Fruit fly (Drosophila melanogaster) whole organism, prepupa: Measurements from ENCODE around the gene Grp170.
A peak's percentile ranks its signal among the peaks of the same experiment; 100 is the strongest.

Experiments
- CG10669 ChIP-seq: fragments of 200-800 bp; sonication (Bioruptor generic); optimal IDR thresholded peaks from 3 replicates; lab custom pipeline; 2018; ENCODE audit warnings: missing biosample characterization, mild to moderate bottlenecking, missing genetic modification characterization, moderate library complexity
- CG11294 ChIP-seq: fragments of 200-800 bp; sonication (Bioruptor generic); IDR thresholded peaks from 2 replicates; pipeline ENCODE4 v1.3.6; 2022; ENCODE audit warnings: missing biosample characterization, missing genetic modification characterization
- CG11762 ChIP-seq: fragments of 200-800 bp; sonication (Bioruptor generic); optimal IDR thresholded peaks from 3 replicates; lab custom pipeline; 2016; ENCODE audit warnings: missing biosample characterization, missing genetic modification characterization; ENCODE audit not compliant: insufficient read depth
- CG11902 ChIP-seq: fragments of 200-800 bp; sonication (Bioruptor generic); optimal IDR thresholded peaks from 3 replicates; lab custom pipeline; 2016; ENCODE audit warnings: missing biosample characterization, missing genetic modification characterization
- CG1621 ChIP-seq: fragments of 200-800 bp; sonication (Bioruptor generic); optimal IDR thresholded peaks from 3 replicates; lab custom pipeline; 2018; ENCODE audit warnings: missing biosample characterization, mild to moderate bottlenecking, missing genetic modification characterization
- CG3032 ChIP-seq: fragments of 200-800 bp; optimal IDR thresholded peaks from 2 replicates; lab custom pipeline; 2019; ENCODE audit warnings: missing biosample characterization, mild to moderate bottlenecking, missing genetic modification characterization, moderate library complexity
- CG34406 ChIP-seq: fragments of 200-800 bp; sonication (Bioruptor generic); optimal IDR thresholded peaks from 3 replicates; lab custom pipeline; 2016; ENCODE audit warnings: missing biosample characterization, missing genetic modification characterization
- CG3919 ChIP-seq: fragments of 200-800 bp; sonication (Bioruptor generic); optimal IDR thresholded peaks from 3 replicates; lab custom pipeline; 2016; ENCODE audit warnings: missing biosample characterization, missing genetic modification characterization
- CG4318 ChIP-seq: fragments of 200-800 bp; sonication (Bioruptor generic); optimal IDR thresholded peaks from 3 replicates; lab custom pipeline; 2017; ENCODE audit warnings: missing biosample characterization, mild to moderate bottlenecking, missing genetic modification characterization
- CG6163 ChIP-seq: fragments of 200-800 bp; sonication (Bioruptor generic); IDR thresholded peaks from 3 replicates; pipeline ENCODE4 v1.3.6; 2022; ENCODE audit warnings: missing biosample characterization, missing genetic modification characterization
- CG6276 ChIP-seq: fragments of 200-800 bp; sonication (Bioruptor generic); optimal IDR thresholded peaks from 2 replicates; lab custom pipeline; 2017; ENCODE audit warnings: missing biosample characterization, mild to moderate bottlenecking, missing genetic modification characterization
- CG6792 ChIP-seq: fragments of 200-800 bp; sonication (Bioruptor generic); optimal IDR thresholded peaks from 3 replicates; lab custom pipeline; 2016; ENCODE audit warnings: missing biosample characterization, missing genetic modification characterization
- CG6854 ChIP-seq: fragments of 200-800 bp; sonication (Bioruptor generic); optimal IDR thresholded peaks from 2 replicates; lab custom pipeline; 2017; ENCODE audit warnings: missing biosample characterization, mild to moderate bottlenecking, missing genetic modification characterization
- CG7368 ChIP-seq: fragments of 200-800 bp; sonication (Bioruptor generic); optimal IDR thresholded peaks from 3 replicates; lab custom pipeline; 2016; ENCODE audit warnings: missing biosample characterization, missing genetic modification characterization
- CG8119 ChIP-seq: fragments of 200-800 bp; sonication (Bioruptor generic); IDR thresholded peaks from 3 replicates; pipeline ENCODE4 v1.3.6; 2022; ENCODE audit warnings: missing biosample characterization, missing genetic modification characterization
- CG8632 ChIP-seq: fragments of 200-800 bp; sonication (Bioruptor generic); optimal IDR thresholded peaks from 3 replicates; lab custom pipeline; 2016; ENCODE audit warnings: missing biosample characterization, missing genetic modification characterization
- CG9139 ChIP-seq: fragments of 200-800 bp; sonication (Bioruptor generic); optimal IDR thresholded peaks from 3 replicates; lab custom pipeline; 2017; ENCODE audit warnings: missing biosample characterization, mild to moderate bottlenecking, missing genetic modification characterization
- Eip93F ChIP-seq: fragments of 200-800 bp; sonication (Bioruptor generic); optimal IDR thresholded peaks from 2 replicates; lab custom pipeline; 2016; ENCODE audit warnings: missing biosample characterization, mild to moderate bottlenecking, missing genetic modification characterization
- Ets21C ChIP-seq: fragments of 200-800 bp; sonication (Bioruptor generic); optimal IDR thresholded peaks from 3 replicates; lab custom pipeline; 2016; ENCODE audit warnings: missing biosample characterization, missing genetic modification characterization
- Ets96B ChIP-seq: fragments of 200-800 bp; optimal IDR thresholded peaks from 2 replicates; lab custom pipeline; 2019; ENCODE audit warnings: missing biosample characterization, mild to moderate bottlenecking, missing genetic modification characterization, moderate library complexity
- Gug ChIP-seq: fragments of 200-800 bp; sonication (Bioruptor generic); IDR thresholded peaks from 2 replicates; pipeline ENCODE4 v1.3.6; 2022; ENCODE audit warnings: missing biosample characterization, missing genetic modification characterization
- Hr38 ChIP-seq: sonication (Bioruptor generic); optimal IDR thresholded peaks from 2 replicates; lab custom pipeline; 2016; ENCODE audit warnings: missing biosample characterization, missing genetic modification characterization
- Hr4 ChIP-seq: fragments of 200-800 bp; sonication (Bioruptor generic); optimal IDR thresholded peaks from 3 replicates; lab custom pipeline; 2016; ENCODE audit warnings: missing biosample characterization, missing genetic modification characterization
- Met ChIP-seq: fragments of 200-800 bp; sonication (Bioruptor generic); optimal IDR thresholded peaks from 3 replicates; lab custom pipeline; 2016; ENCODE audit warnings: missing biosample characterization, missing genetic modification characterization
- Sox102F ChIP-seq: fragments of 200-800 bp; sonication (Bioruptor generic); optimal IDR thresholded peaks from 2 replicates; lab custom pipeline; 2016; ENCODE audit warnings: missing biosample characterization, mild to moderate bottlenecking, missing genetic modification characterization
- Sox15 ChIP-seq: fragments of 200-800 bp; sonication (Bioruptor generic); optimal IDR thresholded peaks from 3 replicates; lab custom pipeline; 2016; ENCODE audit warnings: missing biosample characterization, missing genetic modification characterization
- cyc ChIP-seq: fragments of 200-800 bp; sonication (Bioruptor generic); optimal IDR thresholded peaks from 3 replicates; lab custom pipeline; 2016; ENCODE audit warnings: missing biosample characterization, missing genetic modification characterization
- dsx ChIP-seq: fragments of 200-800 bp; optimal IDR thresholded peaks from 3 replicates; lab custom pipeline; 2019; ENCODE audit warnings: missing biosample characterization, mild to moderate bottlenecking, missing genetic modification characterization, moderate library complexity; ENCODE audit not compliant: poor library complexity, severe bottlenecking
- eg ChIP-seq: fragments of 200-800 bp; sonication (Bioruptor generic); IDR thresholded peaks from 3 replicates; pipeline ENCODE4 v1.3.6; 2022; ENCODE audit warnings: missing biosample characterization, missing genetic modification characterization
- fd85E ChIP-seq: fragments of 200-800 bp; sonication (Bioruptor generic); optimal IDR thresholded peaks from 3 replicates; lab custom pipeline; 2016; ENCODE audit warnings: missing biosample characterization, missing genetic modification characterization
- lz ChIP-seq: fragments of 200-800 bp; sonication (Bioruptor generic); optimal IDR thresholded peaks from 3 replicates; lab custom pipeline; 2016; ENCODE audit warnings: missing biosample characterization, missing genetic modification characterization
- net ChIP-seq: fragments of 200-800 bp; sonication (Bioruptor generic); optimal IDR thresholded peaks from 3 replicates; lab custom pipeline; 2016; ENCODE audit warnings: missing biosample characterization, missing genetic modification characterization
- pdm3 ChIP-seq: fragments of 200-800 bp; sonication (Bioruptor generic); optimal IDR thresholded peaks from 3 replicates; lab custom pipeline; 2016; ENCODE audit warnings: missing biosample characterization, missing genetic modification characterization
- spab ChIP-seq: fragments of 200-800 bp; sonication (Bioruptor generic); optimal IDR thresholded peaks from 2 replicates; lab custom pipeline; 2017; ENCODE audit warnings: missing biosample characterization, mild to moderate bottlenecking, missing genetic modification characterization, missing genetic modification reagents
- ss ChIP-seq, 2 experiments: fragments of 200-800 bp; sonication (Bioruptor generic); optimal IDR thresholded peaks; 2 replicates in 1 of 2; 3 replicates in 1 of 2; lab custom pipeline; 2017 to 2018; ENCODE audit warnings: mild to moderate bottlenecking in 2 of 2, missing biosample characterization in 2 of 2, missing genetic modification characterization in 2 of 2, moderate library complexity in 1 of 2
- svp ChIP-seq: fragments of 200-800 bp; sonication (Bioruptor generic); peaks from one replicate; lab custom pipeline; 2016; ENCODE audit warnings: missing biosample characterization, missing genetic modification characterization
- vri ChIP-seq: fragments of 200-800 bp; sonication (Bioruptor generic); optimal IDR thresholded peaks from 3 replicates; lab custom pipeline; 2016; ENCODE audit warnings: missing biosample characterization, mild to moderate bottlenecking, missing genetic modification characterization

The Grp170 gene

dm6 chrX:2296230-2297044 is 21.6 kb upstream of the Grp170 start (continued):
- TF ChIP-seq CG4318 (GFP tag; lab: Kevin White, UChicago): peak; percentile 89
- peak; percentile 89 for TF ChIP-seq CG3032 (tag; lab: Kevin White, UChicago)
- TF ChIP-seq CG3919 (GFP tag; lab: Kevin White, UChicago): peak; percentile 91
- TF ChIP-seq CG8632 (GFP tag; lab: Kevin White, UChicago): peak; percentile 93
- peak; percentile 92 for TF ChIP-seq CG10669
- peak; percentile 93 for TF ChIP-seq cyc (GFP tag; lab: Kevin White, UChicago)
- TF ChIP-seq svp (GFP tag; lab: Kevin White, UChicago): peak; percentile 98
- peak; percentile 90 for TF ChIP-seq Ets96B (tag; lab: Kevin White, UChicago)
- TF ChIP-seq CG6792: peak; percentile 96
- peak; percentile 93 for TF ChIP-seq CG34406
- no peak for TF ChIP-seq Hr38 (GFP tag; lab: Kevin White, UChicago)
- TF ChIP-seq CG7368 (GFP tag; lab: Kevin White, UChicago): peak; percentile 90
- TF ChIP-seq pdm3 (GFP tag; lab: Kevin White, UChicago): peak; percentile 95
- peak; percentile 95 for TF ChIP-seq net
- TF ChIP-seq lz (GFP tag; lab: Kevin White, UChicago): peak; percentile 96
- TF ChIP-seq dsx: peak; percentile 78
- TF ChIP-seq Gug: 0 out of 2 replicates have a peak, but pooled peaks have one; percentile 60
- peak; percentile 87 for TF ChIP-seq CG8119 (GFP tag; lab: Robert Waterston, UW)
- peak; percentile 88 for TF ChIP-seq CG9139
- peak; percentile 95 for TF ChIP-seq Sox102F
- peak; percentile 89 to 94 for TF ChIP-seq ss (GFP tag; optimal IDR thresholded peaks at IDR 0.05; lab: Kevin White, UChicago)
- peak; percentile 93 for TF ChIP-seq CG6276
- TF ChIP-seq Sox15 (GFP tag; lab: Kevin White, UChicago): peak; percentile 92
- peak; percentile 90 for TF ChIP-seq spab (GFP tag; lab: Kevin White, UChicago)
- peak; percentile 65 for TF ChIP-seq Eip93F
- TF ChIP-seq Hr4: peak; percentile 90
- TF ChIP-seq CG11902: peak; percentile 87
- TF ChIP-seq CG11762 (GFP tag; lab: Kevin White, UChicago): peak; percentile 90
- TF ChIP-seq CG1621 (tag; lab: Kevin White, UChicago): peak; percentile 89
- TF ChIP-seq fd85E (GFP tag; lab: Kevin White, UChicago): peak; percentile 88
- peak; percentile 94 for TF ChIP-seq Ets21C

dm6 chrX:2295435-2296229 is 20.8 kb upstream of the Grp170 start, which contains the start of gene Raf:
Gene Raf (plus strand): TSS chrX:2295466.
- TF ChIP-seq CG6854 (GFP tag; lab: Kevin White, UChicago) (peak; percentile 36), Met (GFP tag; lab: Kevin White, UChicago) (no peak), CG6163 (GFP tag; lab: Robert Waterston, UW) (peak; percentile 10; the same call in 1 of the 3 replicates), CG10669 (peak; percentile 1), vri (GFP tag; lab: Kevin White, UChicago) (peak; percentile 96), eg (GFP tag; lab: Robert Waterston, UW) (0 out of 3 replicates have a peak, but pooled peaks have one; percentile 70), CG11294 (GFP tag; lab: Robert Waterston, UW) (0 out of 2 replicates have a peak, but pooled peaks have one; percentile 68), CG4318 (GFP tag; lab: Kevin White, UChicago) (no peak)
- TF ChIP-seq, all 60 proteins: peak for 6
